Worm (Caenorhabditis elegans): ENCODE results near the gene ndnf-1.

DNA sequence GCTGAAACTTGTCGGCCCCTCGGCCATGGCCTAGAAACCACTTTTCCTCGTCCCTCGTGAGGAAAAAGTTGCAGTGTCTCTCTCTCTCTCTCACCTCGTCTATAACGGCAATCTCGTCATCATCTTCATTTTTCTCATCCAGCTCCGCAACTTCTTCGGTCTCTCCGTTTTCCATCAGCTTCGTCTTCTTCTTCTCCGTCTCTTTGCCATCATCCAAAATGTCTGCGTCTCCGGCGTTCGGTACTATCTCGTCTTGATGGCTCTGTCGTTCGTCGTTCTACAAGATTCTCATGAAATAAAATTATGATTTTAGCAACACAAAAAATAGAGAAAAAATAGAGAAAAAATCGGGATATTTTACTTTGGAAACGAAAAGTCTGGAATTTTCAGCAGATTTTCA, 27.2 kb downstream of the ndnf-1 start:
- TF ChIP-seq klf-2 (GFP tag; conservative IDR thresholded peaks at IDR 0.05) (no peak), ztf-23 (GFP tag; IDR thresholded peaks at IDR 0.05) (no peak)

All from whole organism, midembryonic.